Fruit fly (Drosophila melanogaster) whole organism: ENCODE measurements around the gene kuk.

Experiments
- EcR ChIP-seq, 2 experiments: fragments of >200 bp; optimal IDR thresholded peaks; 2 replicates each; lab custom pipeline; 2017; ENCODE audit warnings: missing biosample characterization in 2 of 2, missing genetic modification characterization in 2 of 2, missing genetic modification reagents in 2 of 2
- pan ChIP-seq: fragments of >200 bp; optimal IDR thresholded peaks from 2 replicates; lab custom pipeline; 2017
- psq ChIP-seq: fragments of >200 bp; optimal IDR thresholded peaks from 2 replicates; lab custom pipeline; 2017
- usp ChIP-seq: fragments of >200 bp; optimal IDR thresholded peaks from 2 replicates; lab custom pipeline; 2017; ENCODE audit warnings: missing biosample characterization, missing genetic modification characterization, mixed read lengths

DNA sequence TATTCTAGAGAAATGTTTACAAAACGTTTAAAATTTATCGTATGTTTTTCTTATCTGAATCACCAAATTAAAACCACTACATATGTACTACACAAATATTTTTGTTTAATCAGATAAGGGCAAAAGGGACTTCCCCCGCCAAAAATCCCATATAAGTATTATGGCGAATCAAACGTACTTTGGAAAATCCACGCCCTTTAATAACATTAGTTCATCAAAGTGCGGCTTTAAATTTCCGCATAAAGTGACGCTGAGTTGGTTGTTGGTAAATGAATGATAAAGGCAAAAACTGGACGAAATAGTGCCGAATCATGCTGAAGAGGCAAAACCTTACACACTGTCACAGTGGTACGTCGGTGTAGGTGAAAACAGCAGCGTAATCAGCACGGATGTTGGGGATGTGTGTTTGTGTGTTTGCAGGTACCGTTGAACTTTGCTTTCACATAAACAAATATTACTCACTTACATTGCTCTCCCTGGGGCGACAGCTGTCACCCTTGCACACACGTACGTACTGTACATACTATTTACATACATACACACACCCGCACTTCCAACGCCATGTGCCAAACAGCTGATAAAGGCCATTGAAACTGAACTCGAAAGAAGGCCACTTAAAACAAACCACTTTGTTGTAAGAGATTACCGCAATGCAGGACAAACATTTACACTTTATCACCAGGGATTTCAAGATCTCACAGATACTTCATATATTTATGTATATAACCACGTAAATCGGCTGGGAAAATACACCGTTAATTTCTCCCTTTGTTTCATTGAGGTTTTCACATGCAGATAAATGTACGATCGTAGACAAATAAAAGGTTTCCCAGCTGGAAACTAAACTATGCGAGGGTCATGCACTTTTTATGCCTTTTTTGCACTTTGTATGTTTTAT is 834 bp upstream of the kuk start:
- TF ChIP-seq psq (lab: Kevin White, UChicago) (no peak), pan (no peak), usp (GFP tag; lab: Kevin White, UChicago) (no peak), EcR (GFP tag; optimal IDR thresholded peaks at IDR 0.05; lab: Kevin White, UChicago) (no peak)
